Worm (Caenorhabditis elegans) whole organism, L2 larva: ENCODE results near the gene F13A2.10.

Experiments
- F13H6.1 ChIP-seq: sonication (generic microtip); optimal IDR thresholded peaks from 2 replicates; lab custom pipeline; 2016; ENCODE audit warnings: missing genetic modification characterization, missing compliant biosample characterization
- alr-1 ChIP-seq: fragments of 150-350 bp; optimal IDR thresholded peaks from 2 replicates; lab custom pipeline; 2014; ENCODE audit warnings: missing biosample characterization, missing genetic modification characterization
- egl-27 ChIP-seq: sonication (generic microtip); optimal IDR thresholded peaks from 3 replicates; lab custom pipeline; 2017; ENCODE audit warnings: missing biosample characterization, missing genetic modification reagents, missing genetic modification characterization
- elt-1 ChIP-seq: fragments of 150-350 bp; optimal IDR thresholded peaks from 2 replicates; lab custom pipeline; 2014; ENCODE audit warnings: missing biosample characterization, missing genetic modification characterization
- elt-3 ChIP-seq: sonication (generic microtip); optimal IDR thresholded peaks from 2 replicates; lab custom pipeline; 2017; ENCODE audit warnings: missing biosample characterization, missing genetic modification characterization
- lin-39 ChIP-seq: fragments of 150-350 bp; optimal IDR thresholded peaks from 2 replicates; lab custom pipeline; 2014; ENCODE audit warnings: missing biosample characterization, missing genetic modification reagents, missing genetic modification characterization
- nhr-10 ChIP-seq: sonication (generic microtip); optimal IDR thresholded peaks from 2 replicates; lab custom pipeline; 2017; ENCODE audit warnings: missing biosample characterization, missing genetic modification characterization
- nhr-237 ChIP-seq: fragments of 150-350 bp; optimal IDR thresholded peaks from 2 replicates; lab custom pipeline; 2014; ENCODE audit warnings: missing biosample characterization, missing genetic modification characterization
- skn-1 ChIP-seq: sonication (generic microtip); optimal IDR thresholded peaks from 2 replicates; lab custom pipeline; 2017; ENCODE audit warnings: missing biosample characterization, missing genetic modification characterization
- snpc-4 ChIP-seq: fragments of 150-350 bp; optimal IDR thresholded peaks from 2 replicates; lab custom pipeline; 2014; ENCODE audit warnings: missing biosample characterization, missing genetic modification characterization
- ztf-11 ChIP-seq: sonication (generic microtip); optimal IDR thresholded peaks from 2 replicates; lab custom pipeline; 2017; ENCODE audit warnings: missing biosample characterization, missing genetic modification characterization
- ztf-4 ChIP-seq: fragments of 150-350 bp; optimal IDR thresholded peaks from 2 replicates; lab custom pipeline; 2014; ENCODE audit warnings: missing biosample characterization, missing genetic modification characterization

- TF ChIP-seq nhr-10 (tag; lab: Kevin White, UChicago) = no peak
- no peak for TF ChIP-seq nhr-237 (tag; lab: Kevin White, UChicago)
- no peak for TF ChIP-seq elt-3
- no peak for TF ChIP-seq F13H6.1 (tag; lab: Kevin White, UChicago)
- no peak for TF ChIP-seq lin-39 (tag; lab: Kevin White, UChicago)
- TF ChIP-seq elt-1 = no peak
- no peak for TF ChIP-seq skn-1 (tag; lab: Kevin White, UChicago)
- TF ChIP-seq snpc-4 (tag; lab: Kevin White, UChicago) = no peak
- no peak for TF ChIP-seq ztf-11 (tag; lab: Kevin White, UChicago)
- no peak for TF ChIP-seq alr-1
- no peak for TF ChIP-seq egl-27
- no peak for TF ChIP-seq ztf-4 (tag; lab: Kevin White, UChicago)
These were observed 26.9 kb downstream of the F13A2.10 start for ce11 chrV:4359127-4359526.
